Worm (Caenorhabditis elegans): Measurements from ENCODE around the gene fbxb-74.

fbxb-74 gene

ce11 chrIV:4454330-4455173 is 15.5 kb upstream of the fbxb-74 start, which contains the start of gene R08C7.11 (continued):
- TF ChIP-seq pag-3 (tag; optimal IDR thresholded peaks at IDR 0.05; ENCODE audit: borderline replicate concordance, insufficient read depth) (no peak), irx-1 (tag; optimal IDR thresholded peaks at IDR 0.05) (no peak), xbp-1 (tag; optimal IDR thresholded peaks at IDR 0.05) (no peak), ceh-63 (GFP tag; optimal IDR thresholded peaks at IDR 0.05) (no peak), ama-1 (optimal IDR thresholded peaks at IDR 0.05) (no peak), sptf-1 (tag; optimal IDR thresholded peaks at IDR 0.05) (no peak), C04F5.9 (tag; optimal IDR thresholded peaks at IDR 0.05) (no peak), lin-13 (GFP tag; optimal IDR thresholded peaks at IDR 0.05) (no peak), egl-27 (tag; optimal IDR thresholded peaks at IDR 0.05) (no peak), lin-15B (tag; optimal IDR thresholded peaks at IDR 0.05) (no peak), unc-62 (GFP tag; optimal IDR thresholded peaks at IDR 0.05) (no peak), dpl-1 (GFP tag; optimal IDR thresholded peaks at IDR 0.05) (peak; percentile 2 to 16 (median 14)), nhr-85 (tag) (peak; percentile 82), snpc-4 (tag; optimal IDR thresholded peaks at IDR 0.05) (no peak), rnt-1 (tag; optimal IDR thresholded peaks at IDR 0.05) (peak; percentile 63), ceh-82 (tag; optimal IDR thresholded peaks at IDR 0.05) (peak in 1 of 3 experiments; percentile 15), fkh-4 (tag; optimal IDR thresholded peaks at IDR 0.05; ENCODE audit: borderline replicate concordance) (no peak), zip-4 (GFP tag; optimal IDR thresholded peaks at IDR 0.05) (no peak), aly-2 (tag; optimal IDR thresholded peaks at IDR 0.05) (no peak), ztf-4 (tag; optimal IDR thresholded peaks at IDR 0.05) (no peak), nhr-237 (tag; optimal IDR thresholded peaks at IDR 0.05) (no peak), lsy-2 (tag; optimal IDR thresholded peaks at IDR 0.05) (peak; percentile 27 to 30), fkh-8 (tag; optimal IDR thresholded peaks at IDR 0.05) (no peak), nhr-12 (tag; optimal IDR thresholded peaks at IDR 0.05) (no peak), nhr-20 (tag; optimal IDR thresholded peaks at IDR 0.05) (peak; percentile 6), snu-23 (GFP tag; optimal IDR thresholded peaks at IDR 0.05) (peak; percentile 39), skn-1 (tag; optimal IDR thresholded peaks at IDR 0.05) (peak; percentile 5), sup-37 (GFP tag; optimal IDR thresholded peaks at IDR 0.05) (peak; percentile 34), lin-39 (tag; optimal IDR thresholded peaks at IDR 0.05) (no peak)

DNA sequence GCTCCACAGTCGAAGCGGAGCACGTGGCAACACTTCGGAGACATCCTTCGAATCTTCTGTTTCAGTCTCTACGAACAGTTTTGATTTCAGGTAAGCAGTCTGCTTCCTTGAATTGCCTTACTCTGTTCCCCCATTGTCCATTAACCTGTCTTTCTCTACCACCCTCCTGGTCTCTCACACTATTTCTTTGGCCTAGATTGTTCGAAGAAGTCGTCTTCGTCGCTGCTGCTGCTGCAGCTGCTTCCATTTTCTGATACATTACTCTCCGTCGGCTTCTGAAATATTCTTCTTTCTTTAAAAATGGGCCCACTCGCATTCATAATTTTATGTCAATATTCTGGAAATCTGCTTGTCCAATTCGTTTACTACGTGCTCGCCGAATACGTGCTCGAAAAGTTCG is 12.5 kb upstream of the fbxb-74 start, which contains the start of gene R08C7.1:
Gene R08C7.1 (plus strand): TSS at position 301 of the 400 bp plus-strand sequence.
- no peak for TF ChIP-seq aly-2 (tag; optimal IDR thresholded peaks at IDR 0.05)
- TF ChIP-seq snu-23 (GFP tag; optimal IDR thresholded peaks at IDR 0.05), result no peak
- TF ChIP-seq lir-3 (tag; optimal IDR thresholded peaks at IDR 0.05; ENCODE audit: poor library complexity), result no peak
- peak; percentile 37 for TF ChIP-seq nhr-85 (tag)

ce11 chrIV:4449843-4450242 is 10.8 kb upstream of the fbxb-74 start:
- TF ChIP-seq elt-3 (tag; optimal IDR thresholded peaks at IDR 0.05), result peak in 1 of 6 experiments; percentile 10
- TF ChIP-seq nhr-71 (tag; optimal IDR thresholded peaks at IDR 0.05), result peak; percentile 44
- TF ChIP-seq pax-3 (tag; optimal IDR thresholded peaks at IDR 0.05), result peak; percentile 6
- no peak for TF ChIP-seq vab-15 (tag; optimal IDR thresholded peaks at IDR 0.05)
- TF ChIP-seq nhr-11 (tag; optimal IDR thresholded peaks at IDR 0.05), result no peak
- TF ChIP-seq blmp-1 (tag; optimal IDR thresholded peaks at IDR 0.05), result peak; percentile 3
- TF ChIP-seq unc-62 (GFP tag; optimal IDR thresholded peaks at IDR 0.05), result no peak
- peak; percentile 4 for TF ChIP-seq nhr-85 (tag)
- TF ChIP-seq elt-2 (tag; optimal IDR thresholded peaks at IDR 0.05), result peak; percentile 41
- peak; percentile 45 for TF ChIP-seq nhr-90 (tag; optimal IDR thresholded peaks at IDR 0.05; ENCODE audit: poor library complexity)
- TF ChIP-seq nhr-47 (tag; optimal IDR thresholded peaks at IDR 0.05), result peak; percentile 20
- no peak for TF ChIP-seq fos-1 (tag; optimal IDR thresholded peaks at IDR 0.05)
- TF ChIP-seq skn-1 (tag; optimal IDR thresholded peaks at IDR 0.05), result no peak
- no peak for TF ChIP-seq mep-1 (tag; optimal IDR thresholded peaks at IDR 0.05)
- no peak for TF ChIP-seq nhr-76 (tag; optimal IDR thresholded peaks at IDR 0.05)
- no peak for TF ChIP-seq pag-3 (tag; optimal IDR thresholded peaks at IDR 0.05; ENCODE audit: borderline replicate concordance, insufficient read depth)
- TF ChIP-seq nhr-20 (tag; optimal IDR thresholded peaks at IDR 0.05), result peak; percentile 11

Measured in whole organism, L1 larva.